Worm (Caenorhabditis elegans): ENCODE data around the gene tars-1.
A peak's percentile ranks its signal among the peaks of the same experiment; 100 is the strongest.

tars-1 gene

DNA sequence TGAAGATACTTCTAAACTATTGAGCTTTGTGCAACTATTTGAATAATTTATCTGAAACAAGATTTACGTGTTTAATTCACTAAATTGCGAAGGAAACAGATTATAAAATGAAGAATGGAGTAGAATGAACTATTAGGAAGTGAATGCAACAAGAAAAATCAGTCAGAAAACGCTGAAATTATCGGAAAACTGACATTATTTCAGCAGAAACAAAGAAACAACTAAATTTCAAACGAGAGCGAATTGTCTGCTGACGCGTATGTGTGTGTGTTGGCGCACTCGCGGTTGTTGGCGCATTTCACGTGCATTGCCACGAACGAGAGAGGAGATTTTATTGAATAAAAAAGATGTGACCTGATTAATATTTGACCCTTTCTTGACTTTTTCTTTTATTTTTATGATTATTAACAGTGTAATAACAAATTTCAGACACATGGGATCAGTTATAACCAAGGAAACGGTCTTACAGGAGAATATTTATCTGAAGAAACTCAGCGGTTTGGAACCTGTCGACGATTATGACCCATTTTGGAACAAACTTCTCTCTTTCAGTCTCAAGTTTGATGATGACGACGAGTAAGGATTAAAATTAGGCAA is 19.5 kb downstream of the tars-1 start, which contains the start of the genes trr-1 and C47D12.2 (continued):
- TF ChIP-seq mdl-1 (tag; optimal IDR thresholded peaks at IDR 0.05) (no peak), nhr-20 (tag; optimal IDR thresholded peaks at IDR 0.05) (peak; percentile 68), mef-2 (tag; optimal IDR thresholded peaks at IDR 0.05) (no peak), vab-15 (tag; optimal IDR thresholded peaks at IDR 0.05) (no peak), rnt-1 (tag; optimal IDR thresholded peaks at IDR 0.05) (peak; percentile 87), pax-3 (tag; optimal IDR thresholded peaks at IDR 0.05) (no peak), nhr-12 (tag; optimal IDR thresholded peaks at IDR 0.05) (no peak), C34B4.2 (tag; optimal IDR thresholded peaks at IDR 0.05) (no peak), unc-62 (GFP tag; optimal IDR thresholded peaks at IDR 0.05) (no peak), dsc-1 (tag; optimal IDR thresholded peaks at IDR 0.05) (no peak), nhr-28 (tag; optimal IDR thresholded peaks at IDR 0.05) (no peak), nhr-77 (tag; optimal IDR thresholded peaks at IDR 0.05) (peak; percentile 26), nhr-71 (tag; optimal IDR thresholded peaks at IDR 0.05) (no peak), sox-4 (tag; optimal IDR thresholded peaks at IDR 0.05) (no peak), nhr-11 (tag; optimal IDR thresholded peaks at IDR 0.05) (no peak), ets-5 (GFP tag; IDR thresholded peaks at IDR 0.05) (no peak), unc-98 (GFP tag; IDR thresholded peaks at IDR 0.05) (no peak), tlp-1 (tag; optimal IDR thresholded peaks at IDR 0.05) (no peak), lin-15B (tag; optimal IDR thresholded peaks at IDR 0.05) (peak; percentile 62), aha-1 (tag; optimal IDR thresholded peaks at IDR 0.05) (no peak), tbx-2 (tag; optimal IDR thresholded peaks at IDR 0.05) (no peak), mab-9 (GFP tag; IDR thresholded peaks at IDR 0.05) (no peak), nhr-237 (tag; optimal IDR thresholded peaks at IDR 0.05) (no peak), lin-14 (GFP tag; optimal IDR thresholded peaks at IDR 0.05) (no peak), nhr-19 (GFP tag; conservative IDR thresholded peaks at IDR 0.05) (peak; percentile 68), zag-1 (tag; optimal IDR thresholded peaks at IDR 0.05) (no peak), fkh-4 (tag; optimal IDR thresholded peaks at IDR 0.05; ENCODE audit: borderline replicate concordance) (peak; percentile 14), egl-27 (tag; optimal IDR thresholded peaks at IDR 0.05) (no peak), ztf-11 (tag; optimal IDR thresholded peaks at IDR 0.05) (peak in 1 of 2 experiments; percentile 28), xbp-1 (tag; optimal IDR thresholded peaks at IDR 0.05) (peak; percentile 79), unc-130 (tag; optimal IDR thresholded peaks at IDR 0.05) (peak; percentile 24), elt-3 (tag; optimal IDR thresholded peaks at IDR 0.05) (no peak)

DNA sequence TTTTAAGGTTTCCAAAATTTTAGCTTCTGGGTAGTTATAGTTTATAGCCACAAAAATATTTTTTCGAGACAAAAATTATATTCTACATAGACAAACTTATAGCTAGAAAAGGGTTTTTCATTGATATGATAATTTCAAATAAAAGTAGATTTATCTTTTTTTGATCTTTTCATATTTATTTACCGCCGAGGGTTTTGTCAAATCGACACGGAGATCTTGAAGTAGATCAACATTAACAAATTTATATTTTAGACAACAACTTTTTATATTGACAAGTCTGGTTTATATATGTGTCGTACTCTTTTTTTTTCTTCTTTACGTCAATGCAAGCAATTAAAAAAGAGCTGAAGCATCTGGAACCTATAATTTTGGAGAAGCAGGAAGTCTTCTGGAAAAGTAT is 36.6 kb downstream of the tars-1 start:
- TF ChIP-seq C16A3.4 (tag; optimal IDR thresholded peaks at IDR 0.05) = no peak
- peak; percentile 38 for TF ChIP-seq fkh-4 (tag; optimal IDR thresholded peaks at IDR 0.05; ENCODE audit: borderline replicate concordance)

- peak; percentile 0 for TF ChIP-seq unc-130 (tag; optimal IDR thresholded peaks at IDR 0.05)
- TF ChIP-seq nhr-28 (tag; optimal IDR thresholded peaks at IDR 0.05) = no peak
- peak; percentile 45 for TF ChIP-seq lin-14 (GFP tag; optimal IDR thresholded peaks at IDR 0.05)
- no peak for TF ChIP-seq lir-3 (tag; optimal IDR thresholded peaks at IDR 0.05; ENCODE audit: poor library complexity)
- TF ChIP-seq lin-39 (tag; optimal IDR thresholded peaks at IDR 0.05) = no peak
- no peak for TF ChIP-seq jun-1 (tag; optimal IDR thresholded peaks at IDR 0.05)
- no peak for TF ChIP-seq egl-13 (tag; optimal IDR thresholded peaks at IDR 0.05)
- TF ChIP-seq pag-3 (tag; optimal IDR thresholded peaks at IDR 0.05; ENCODE audit: borderline replicate concordance, insufficient read depth) = no peak
- TF ChIP-seq aly-2 (tag; optimal IDR thresholded peaks at IDR 0.05) = no peak
- peak; percentile 23 for TF ChIP-seq nhr-20 (tag; optimal IDR thresholded peaks at IDR 0.05)
- no peak for TF ChIP-seq lin-13 (GFP tag; optimal IDR thresholded peaks at IDR 0.05)
- TF ChIP-seq ceh-8 (GFP tag; optimal IDR thresholded peaks at IDR 0.05) = no peak
- peak; percentile 57 for TF ChIP-seq nhr-85 (tag)
- peak; percentile 39; the same call in 1 of the 2 replicates for TF ChIP-seq grh-1 (GFP tag; IDR thresholded peaks at IDR 0.05)
- peak in 4 of 6 experiments; percentile 17 to 40 (median 27) for TF ChIP-seq elt-3 (tag; optimal IDR thresholded peaks at IDR 0.05)
- no peak for TF ChIP-seq ceh-82 (tag; optimal IDR thresholded peaks at IDR 0.05)
- no peak for TF ChIP-seq fkh-4 (tag; optimal IDR thresholded peaks at IDR 0.05; ENCODE audit: borderline replicate concordance)
- no peak for TF ChIP-seq rnt-1 (tag; optimal IDR thresholded peaks at IDR 0.05)
- no peak for TF ChIP-seq lsy-2 (tag; optimal IDR thresholded peaks at IDR 0.05)
These were observed 38.4 kb downstream of the tars-1 start, which contains the start of gene nep-1 for ce11 chrII:11657079-11657478. TSS of gene nep-1 (minus strand) at chrII:11657179.
